Fruit fly (Drosophila melanogaster) ovary, adult (tissue): ENCODE data around the gene eIF4E5.

Source experiments
- CG17801 ChIP-seq: fragments of 200-800 bp; optimal IDR thresholded peaks from 2 replicates; lab custom pipeline; 2019; ENCODE audit warnings: missing biosample characterization, mild to moderate bottlenecking, missing genetic modification characterization, moderate library complexity; ENCODE audit not compliant: partially characterized antibody

The eIF4E5 gene

dm6 chr3L:7881127-7881526 is 13.6 kb upstream of the eIF4E5 start:
- no peak for TF ChIP-seq CG17801

- TF ChIP-seq CG17801 = no peak
Measured at dm6 chr3L:7882105-7882504, 12.6 kb upstream of the eIF4E5 start.

- TF ChIP-seq CG17801 = no peak
Measured at dm6 chr3L:7883298-7883697, 11.4 kb upstream of the eIF4E5 start.

dm6 chr3L:7889976-7890375 is 4.7 kb upstream of the eIF4E5 start:
- no peak for TF ChIP-seq CG17801

dm6 chr3L:7890567-7890966 is 4.1 kb upstream of the eIF4E5 start:
- TF ChIP-seq CG17801 = no peak

- TF ChIP-seq CG17801 = no peak
Measured at dm6 chr3L:7893840-7894239, 840 bp upstream of the eIF4E5 start.

DNA sequence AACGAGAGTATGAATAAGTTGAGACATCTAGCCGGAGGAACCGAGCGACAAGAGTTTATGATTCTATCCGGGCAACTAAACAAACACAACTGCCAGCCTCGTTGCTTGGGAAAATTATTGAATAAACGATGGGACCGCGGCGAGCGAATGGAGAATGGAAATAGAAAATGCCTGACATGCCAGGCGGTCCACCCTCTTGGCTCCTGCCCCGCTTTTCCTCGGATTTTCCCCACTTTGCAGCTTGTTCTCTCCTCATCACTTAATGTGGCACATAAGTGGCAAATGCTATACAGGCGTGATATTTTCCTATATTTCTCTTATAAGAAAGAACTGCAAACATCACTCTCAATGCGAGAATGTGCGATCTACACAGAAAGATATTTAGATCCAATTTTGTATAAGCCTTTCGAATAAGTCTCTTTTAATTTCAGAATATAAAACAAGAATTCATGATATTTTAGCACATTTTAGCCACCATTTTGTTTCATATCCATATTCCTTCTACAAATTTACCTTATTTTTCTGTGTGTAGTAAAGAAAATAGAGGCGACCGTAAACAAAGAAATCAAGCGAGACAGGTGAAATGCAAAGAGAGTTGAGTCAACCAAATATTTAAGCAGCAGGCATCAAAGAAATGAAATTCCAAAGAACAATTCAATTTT is 8.9 kb downstream of the eIF4E5 start:
- TF ChIP-seq CG17801 = peak; percentile 59

dm6 chr3L:7904560-7904959 is 9.9 kb downstream of the eIF4E5 start:
- TF ChIP-seq CG17801 = no peak

DNA sequence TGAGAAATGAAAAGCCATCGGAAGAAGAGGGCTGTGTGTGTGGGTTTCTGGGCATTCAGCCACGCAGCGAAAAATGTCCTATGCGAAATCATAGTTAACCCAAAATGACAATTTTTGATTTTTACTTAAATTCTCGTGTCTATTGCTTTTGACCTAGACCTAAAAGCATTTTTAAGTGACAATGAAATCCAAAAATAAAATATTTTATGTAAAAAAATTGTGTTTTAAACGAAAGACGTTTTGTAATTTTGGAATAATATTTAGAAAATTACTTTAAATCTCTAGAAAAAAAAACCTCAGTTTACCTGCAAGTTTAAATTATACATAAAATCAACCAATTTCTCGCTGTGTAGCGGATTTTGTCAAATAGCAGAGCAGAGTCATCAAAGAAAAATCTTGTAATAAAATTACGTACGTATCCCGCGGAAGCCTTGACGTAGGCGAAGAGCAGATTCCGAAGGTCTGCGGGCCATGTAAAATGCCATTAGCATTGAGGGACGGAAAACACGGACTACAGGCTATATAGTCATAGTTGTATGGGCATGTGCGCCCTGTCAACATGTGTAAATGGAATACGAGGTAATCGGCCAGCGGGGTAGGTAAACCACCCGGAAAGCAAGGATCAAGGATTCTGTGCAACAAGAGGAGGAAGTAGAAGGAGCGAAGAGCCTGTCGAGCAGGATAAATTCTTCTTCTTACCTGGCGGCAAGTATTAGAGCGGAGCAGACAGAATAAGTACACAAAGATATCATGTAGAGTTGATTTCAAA is 15.2 kb downstream of the eIF4E5 start:
- TF ChIP-seq CG17801 = no peak

DNA sequence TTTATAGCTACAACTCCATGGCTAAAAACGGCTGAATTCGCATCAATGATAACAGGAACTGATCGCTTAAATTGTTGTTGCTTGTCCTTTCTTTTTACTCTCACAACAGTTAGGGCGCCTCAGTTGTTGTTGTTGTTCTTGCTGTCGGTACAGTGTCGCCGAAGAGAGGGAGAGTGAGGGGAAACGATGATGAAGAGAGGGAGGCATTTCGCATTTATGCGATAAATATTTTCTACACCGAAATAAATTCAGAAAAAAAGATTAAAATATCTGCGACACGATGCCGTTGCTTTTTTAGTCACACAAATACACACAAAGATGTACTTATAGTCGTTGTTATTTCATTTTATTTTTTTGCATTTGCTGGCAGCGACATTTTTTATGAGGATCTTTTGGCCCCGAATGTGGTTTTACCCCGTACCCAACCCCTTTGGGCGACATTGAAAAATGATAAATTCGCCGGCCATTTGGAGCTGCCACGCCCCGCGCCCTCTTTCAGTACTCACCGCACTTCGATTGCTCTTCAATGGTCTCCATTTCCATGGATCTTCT is 16.3 kb downstream of the eIF4E5 start:
- no peak for TF ChIP-seq CG17801

DNA sequence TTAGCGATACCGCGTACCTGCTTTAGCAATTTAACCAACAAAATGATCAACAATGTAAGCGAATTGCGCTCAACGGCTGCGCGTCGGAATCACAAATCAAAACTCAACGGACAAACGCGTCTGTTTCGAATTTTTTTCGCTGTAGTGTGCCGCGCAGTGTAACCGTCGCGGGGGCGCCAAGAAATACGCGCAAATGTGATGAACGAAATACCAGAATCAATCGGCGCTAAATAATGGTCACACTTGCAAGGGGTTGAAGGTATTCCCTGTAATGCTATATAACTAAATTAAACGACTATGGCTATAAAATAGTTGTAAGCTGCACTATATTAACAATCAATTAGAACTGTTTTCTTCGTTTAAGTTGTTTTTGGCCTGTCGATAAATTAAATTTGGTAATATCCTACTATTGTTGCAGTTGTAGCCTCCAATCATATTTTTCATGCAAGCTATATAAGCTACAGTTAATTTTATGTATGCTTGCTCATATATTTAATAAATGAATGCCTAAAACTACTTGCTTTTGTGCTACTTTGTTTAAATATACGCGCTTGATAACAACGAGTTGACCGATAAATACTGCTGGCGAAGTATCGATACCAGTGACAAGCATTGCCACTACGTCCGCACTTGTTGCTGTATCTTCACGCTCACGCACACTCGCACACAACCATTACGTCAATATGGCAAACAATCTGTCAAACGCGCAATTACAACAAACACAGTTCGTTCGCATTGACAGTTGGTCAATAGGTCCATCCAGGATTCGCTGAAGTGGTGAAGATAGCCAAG is 17.3 kb downstream of the eIF4E5 start, which contains the start of the genes pbl and CG8281:
TSS of gene pbl (minus strand) at position 190 of the 792 bp plus-strand sequence.
TSS of gene CG8281 (plus strand) at position 699 of the 792 bp plus-strand sequence.
- no peak for TF ChIP-seq CG17801

dm6 chr3L:7914969-7915596 is 20.4 kb downstream of the eIF4E5 start, which contains the start of gene Tmem43:
Gene Tmem43 (minus strand): TSS chr3L:7915120.
- no peak for TF ChIP-seq CG17801

DNA sequence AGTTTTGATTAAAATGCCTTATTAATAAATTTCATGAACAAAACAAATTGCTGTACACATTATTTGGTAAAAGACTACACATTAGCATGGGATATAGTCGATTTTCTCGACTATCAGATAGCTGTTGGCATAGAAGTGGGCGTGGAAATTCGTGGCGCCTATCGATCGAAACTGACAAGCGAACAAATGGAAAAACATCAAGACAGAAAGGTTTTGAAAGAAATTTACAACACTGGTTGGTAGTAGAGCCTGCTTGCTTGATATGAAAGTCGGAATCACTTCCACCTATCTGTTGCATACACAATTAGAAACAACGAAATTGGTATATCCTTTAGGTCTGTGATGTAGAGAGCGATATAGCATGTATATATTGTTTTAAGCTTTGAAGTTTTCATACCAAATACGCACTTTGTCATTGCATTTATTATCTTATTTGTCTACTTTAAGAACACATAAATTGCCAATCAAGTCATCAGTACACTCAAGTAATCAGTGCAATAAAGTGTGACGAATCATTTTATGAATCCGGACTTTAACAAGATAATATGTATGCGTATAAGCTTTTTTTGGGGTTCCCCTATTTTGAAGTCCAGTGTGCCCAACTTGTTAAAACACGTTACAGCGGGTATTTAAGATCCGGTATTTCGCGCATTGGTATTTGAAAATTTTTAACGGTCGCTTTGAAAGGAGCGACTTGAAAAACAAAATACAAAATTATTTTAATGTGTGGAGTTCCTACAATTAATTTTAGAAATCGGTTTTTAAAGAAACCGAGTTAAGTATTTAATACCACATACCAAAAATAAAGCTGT is 21.3 kb downstream of the eIF4E5 start:
- TF ChIP-seq CG17801 = no peak

- TF ChIP-seq CG17801 = no peak
Measured at dm6 chr3L:7934200-7934599, 39.5 kb downstream of the eIF4E5 start.

dm6 chr3L:7934857-7935256 is 40.2 kb downstream of the eIF4E5 start:
- TF ChIP-seq CG17801 = no peak
